Fruit fly (Drosophila melanogaster): ENCODE measurements around the gene INPP5E.

INPP5E gene

DNA sequence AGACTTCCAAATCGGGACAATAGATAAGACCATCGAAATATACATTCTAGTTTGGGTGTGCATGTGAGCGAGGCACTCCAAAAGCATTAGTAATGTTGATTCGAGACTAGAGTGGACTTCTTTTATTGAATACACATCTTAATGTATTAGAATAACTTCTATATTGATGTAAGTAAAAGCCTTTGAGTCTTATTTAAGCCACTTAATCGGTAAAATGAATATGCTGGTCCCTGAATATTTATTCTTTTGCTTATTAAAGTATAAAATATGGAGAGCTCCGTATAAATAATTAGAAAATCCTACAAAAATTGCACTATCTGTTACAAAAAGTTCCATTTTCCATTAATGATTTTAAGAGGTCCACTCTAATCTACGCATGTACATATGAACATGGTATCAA is 7.6 kb upstream of the INPP5E start (continued):
- TF ChIP-seq cg (GFP tag; optimal IDR thresholded peaks at IDR 0.05): no peak
- no peak for TF ChIP-seq GATAe (GFP tag; conservative IDR thresholded peaks at IDR 0.05)
- TF ChIP-seq CG13424 (tag; optimal IDR thresholded peaks at IDR 0.05): peak; percentile 63
- TF ChIP-seq NfI (GFP tag; optimal IDR thresholded peaks at IDR 0.05): peak; percentile 43
- TF ChIP-seq CG3407 (GFP tag; optimal IDR thresholded peaks at IDR 0.05): no peak
- TF ChIP-seq Sin3A (optimal IDR thresholded peaks at IDR 0.05): no peak
- no peak for TF ChIP-seq yki (optimal IDR thresholded peaks at IDR 0.05)
- TF ChIP-seq otp (GFP tag; IDR thresholded peaks at IDR 0.05): no peak
- TF ChIP-seq sim (GFP tag; IDR thresholded peaks at IDR 0.05): no peak
- no peak for TF ChIP-seq CG8359 (GFP tag; optimal IDR thresholded peaks at IDR 0.05; ENCODE audit: borderline replicate concordance)
- no peak for TF ChIP-seq da (GFP tag; optimal IDR thresholded peaks at IDR 0.05)
- TF ChIP-seq peb (GFP tag; IDR thresholded peaks at IDR 0.05): no peak
- peak; percentile 61 for TF ChIP-seq seq (GFP tag; IDR thresholded peaks at IDR 0.05)
- no peak for TF ChIP-seq ssp (GFP tag; IDR thresholded peaks at IDR 0.05)
- TF ChIP-seq Doc3 (GFP tag; IDR thresholded peaks at IDR 0.05; ENCODE audit: partially characterized antibody): no peak
- TF ChIP-seq lab (GFP tag; optimal IDR thresholded peaks at IDR 0.05): peak; percentile 79
- TF ChIP-seq CG11456 (GFP tag; IDR thresholded peaks at IDR 0.05): no peak
- no peak for TF ChIP-seq H2.0 (GFP tag; IDR thresholded peaks at IDR 0.05)
- TF ChIP-seq scrt (GFP tag; optimal IDR thresholded peaks at IDR 0.05): peak; percentile 1
- peak; percentile 21 for TF ChIP-seq Blimp-1 (GFP tag; optimal IDR thresholded peaks at IDR 0.05)
- TF ChIP-seq CG17361 (GFP tag; IDR thresholded peaks at IDR 0.05): peak; percentile 43; the same call in 1 of the 3 replicates
- peak; percentile 16 for TF ChIP-seq Oli (tag; optimal IDR thresholded peaks at IDR 0.05)
- peak; percentile 26 for TF ChIP-seq Dek (tag; optimal IDR thresholded peaks at IDR 0.05)
- peak; percentile 33 for TF ChIP-seq CG13894 (tag; optimal IDR thresholded peaks at IDR 0.05)
- TF ChIP-seq ATbp (GFP tag; optimal IDR thresholded peaks at IDR 0.05): no peak
- TF ChIP-seq sug (tag; optimal IDR thresholded peaks at IDR 0.05): peak; percentile 54
- TF ChIP-seq inv (GFP tag; IDR thresholded peaks at IDR 0.05; ENCODE audit: partially characterized antibody): no peak
- no peak for TF ChIP-seq chm (GFP tag; IDR thresholded peaks at IDR 0.05)
- no peak for TF ChIP-seq CG2199 (GFP tag; IDR thresholded peaks at IDR 0.05)
- TF ChIP-seq ERR (GFP tag; optimal IDR thresholded peaks at IDR 0.05): no peak
- TF ChIP-seq CG4404 (GFP tag; IDR thresholded peaks at IDR 0.05): no peak
- TF ChIP-seq Fer3 (tag; optimal IDR thresholded peaks at IDR 0.05): peak; percentile 47

DNA sequence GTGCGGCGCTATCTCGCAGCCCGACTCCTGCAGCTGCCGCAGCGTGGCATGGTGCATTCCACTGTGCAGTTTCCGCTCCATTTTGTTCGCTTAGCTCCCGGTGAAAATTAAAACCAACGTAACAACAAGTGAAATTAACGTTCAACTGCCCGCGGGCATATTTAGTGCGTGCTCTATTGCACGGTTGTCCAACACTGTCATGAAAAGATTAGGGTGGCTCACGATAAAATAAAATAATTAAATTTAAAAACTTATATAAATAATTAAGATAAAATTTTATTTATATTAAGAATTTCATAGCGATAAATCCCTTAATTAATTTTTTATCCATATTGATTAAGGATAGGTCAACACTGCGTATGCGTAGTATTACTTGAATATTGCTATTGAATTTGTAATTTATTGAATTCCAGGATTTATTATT is 6.2 kb upstream of the INPP5E start, which contains the start of gene Pbgs:
TSS of gene Pbgs (minus strand) at position 151 of the 424 bp plus-strand sequence.
- no peak for TF ChIP-seq Oaz (GFP tag; IDR thresholded peaks at IDR 0.05)
- TF ChIP-seq klu (GFP tag; IDR thresholded peaks at IDR 0.05): no peak
- TF ChIP-seq ap (GFP tag; IDR thresholded peaks at IDR 0.05): no peak
- no peak for TF ChIP-seq pan (optimal IDR thresholded peaks at IDR 0.05)
- peak in 1 of 2 experiments; percentile 64 for TF ChIP-seq pan (GFP tag; optimal IDR thresholded peaks at IDR 0.05 in 1 of 2, IDR thresholded peaks at IDR 0.05 in 1 of 2)
- TF ChIP-seq nmo (GFP tag; optimal IDR thresholded peaks at IDR 0.05): peak; percentile 69
- TF ChIP-seq Tbp (GFP tag; optimal IDR thresholded peaks at IDR 0.05): no peak
- no peak for TF ChIP-seq tap (tag; optimal IDR thresholded peaks at IDR 0.05)
- no peak for TF ChIP-seq lilli (GFP tag; optimal IDR thresholded peaks at IDR 0.05)
- no peak for TF ChIP-seq NK7.1 (GFP tag; optimal IDR thresholded peaks at IDR 0.05)
- peak; percentile 13; the same call in 1 of the 2 replicates for TF ChIP-seq inv (GFP tag; IDR thresholded peaks at IDR 0.05; ENCODE audit: partially characterized antibody)
- no peak for TF ChIP-seq CG33557 (GFP tag; optimal IDR thresholded peaks at IDR 0.05)
- no peak for TF ChIP-seq az2 (GFP tag; optimal IDR thresholded peaks at IDR 0.05)
- TF ChIP-seq CG9932 (GFP tag; IDR thresholded peaks at IDR 0.05): peak; percentile 52
- peak; percentile 72 for TF ChIP-seq dmrt99B (tag; optimal IDR thresholded peaks at IDR 0.05)
- TF ChIP-seq jumu (GFP tag; optimal IDR thresholded peaks at IDR 0.05): no peak
- no peak for TF ChIP-seq CrebB (tag; optimal IDR thresholded peaks at IDR 0.05)
- no peak for TF ChIP-seq Bteb2 (GFP tag; optimal IDR thresholded peaks at IDR 0.05)
- peak; percentile 47 for TF ChIP-seq Hmr (GFP tag; optimal IDR thresholded peaks at IDR 0.05)
- TF ChIP-seq Hr78 (GFP tag; optimal IDR thresholded peaks at IDR 0.05): no peak
- no peak for TF ChIP-seq br (optimal IDR thresholded peaks at IDR 0.05)
- peak; percentile 53 for TF ChIP-seq CG4617 (GFP tag; optimal IDR thresholded peaks at IDR 0.05; ENCODE audit: borderline replicate concordance)

Measured in whole organism, embryonic.